Worm (Caenorhabditis elegans): ENCODE measurements around the gene K11D12.12.

DNA sequence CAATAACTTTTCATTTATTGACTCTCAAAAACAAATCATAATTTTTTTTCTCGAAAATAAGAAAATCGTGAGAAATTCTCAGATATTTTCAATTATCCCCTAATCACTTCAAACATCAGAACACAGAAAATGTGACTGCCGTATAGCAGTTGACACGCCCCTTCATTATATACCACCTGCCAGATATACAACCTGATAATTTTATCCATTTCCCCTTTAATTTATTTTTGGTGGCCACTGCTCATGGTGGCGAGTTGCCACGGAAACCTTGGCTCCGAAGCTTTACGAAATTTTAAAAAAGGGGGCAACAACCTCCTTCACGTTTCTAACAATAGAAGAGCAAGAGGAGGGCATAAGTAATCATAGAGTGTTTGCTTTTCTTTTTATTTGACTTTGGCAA, 35.3 kb upstream of the K11D12.12 start:
- no peak for TF ChIP-seq him-1 (tag; optimal IDR thresholded peaks at IDR 0.05)
- no peak for TF ChIP-seq W03F9.2 (tag; optimal IDR thresholded peaks at IDR 0.05)

Measured in whole organism, L4/young adult.